Worm (Caenorhabditis elegans) whole organism, early embryonic: ENCODE results near the gene clec-62.

ENCODE experiments used
- aly-1 ChIP-seq: sonication (generic microtip); optimal IDR thresholded peaks from 2 replicates; lab custom pipeline; 2016; ENCODE audit warnings: missing genetic modification characterization, missing compliant biosample characterization
- ama-1 ChIP-seq: fragments of 150-350 bp; optimal IDR thresholded peaks from 2 replicates; lab custom pipeline; 2014
- ceh-13 ChIP-seq: fragments of 200-800 bp; sonication (Bioruptor generic); optimal IDR thresholded peaks from 2 replicates; lab custom pipeline; 2018; ENCODE audit warnings: mild to moderate bottlenecking, missing genetic modification characterization, missing compliant biosample characterization
- hmg-4 ChIP-seq: fragments of 200-800 bp; sonication (Bioruptor generic); optimal IDR thresholded peaks from 2 replicates; lab custom pipeline; 2018; ENCODE audit warnings: mild to moderate bottlenecking, missing genetic modification characterization, missing compliant biosample characterization
- hnd-1 ChIP-seq: sonication (generic microtip); optimal IDR thresholded peaks from 2 replicates; lab custom pipeline; 2016; ENCODE audit warnings: missing genetic modification characterization, missing compliant biosample characterization
- pes-1 ChIP-seq: fragments of 200-800 bp; sonication (Bioruptor generic); IDR thresholded peaks from 2 replicates; pipeline ENCODE4 v1.3.6; 2022; ENCODE audit warnings: missing genetic modification reagents, missing genetic modification characterization, missing compliant biosample characterization
- sea-1 ChIP-seq: fragments of 200-800 bp; sonication (Bioruptor generic); conservative IDR thresholded peaks from 2 replicates; pipeline ENCODE4 v1.3.6; 2022; ENCODE audit warnings: missing genetic modification characterization, missing compliant biosample characterization
- tbx-11 ChIP-seq: fragments of 200-800 bp; sonication (Bioruptor generic); IDR thresholded peaks from 2 replicates; pipeline ENCODE4 v1.3.6; 2022; ENCODE audit warnings: missing genetic modification characterization, missing compliant biosample characterization
- tbx-37 ChIP-seq: fragments of 200-800 bp; sonication (Bioruptor generic); conservative IDR thresholded peaks from 2 replicates; pipeline ENCODE4 v1.3.6; 2022; ENCODE audit warnings: missing genetic modification reagents, missing genetic modification characterization, missing compliant biosample characterization

DNA sequence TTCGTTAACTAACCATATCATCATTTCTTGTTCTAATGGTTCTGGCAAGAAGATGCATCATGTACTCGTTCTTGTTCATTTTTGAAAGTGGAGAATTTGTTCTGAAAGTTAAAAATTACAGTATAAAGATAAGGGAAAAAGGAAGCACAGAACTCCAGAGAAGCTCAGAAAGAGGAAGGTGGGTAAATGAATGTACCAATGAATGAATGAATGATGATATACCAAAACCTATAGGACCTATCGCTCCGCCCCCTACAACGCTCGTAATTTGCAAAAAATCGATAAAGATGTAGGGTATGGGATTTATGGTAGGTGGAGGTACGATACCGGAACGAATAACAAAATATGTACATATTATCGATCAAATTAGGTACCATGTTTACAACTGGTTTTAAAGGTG is 47.2 kb downstream of the clec-62 start, which contains the start of gene pes-10:
- TF ChIP-seq ceh-13 (no peak), ama-1 (lab: Kevin White, UChicago) (no peak), sea-1 (GFP tag; lab: Robert Waterston, UW) (no peak), aly-1 (no peak), pes-1 (GFP tag; lab: Robert Waterston, UW) (no peak), tbx-11 (GFP tag; lab: Robert Waterston, UW) (no peak), hnd-1 (no peak), tbx-37 (no peak), hmg-4 (GFP tag; lab: Kevin White, UChicago) (no peak)
